Worm (Caenorhabditis elegans) whole organism, early embryonic: Measurements from ENCODE around the gene acd-4.

Experiments used
- F13C5.2 ChIP-seq: sonication (generic microtip); optimal IDR thresholded peaks from 2 replicates; lab custom pipeline; 2017; ENCODE audit warnings: mild to moderate bottlenecking, missing genetic modification characterization, inconsistent platforms, missing compliant biosample characterization
- ama-1 ChIP-seq: fragments of 150-350 bp; optimal IDR thresholded peaks from 2 replicates; lab custom pipeline; 2014
- ceh-13 ChIP-seq: fragments of 200-800 bp; sonication (Bioruptor generic); optimal IDR thresholded peaks from 2 replicates; lab custom pipeline; 2018; ENCODE audit warnings: mild to moderate bottlenecking, missing genetic modification characterization, missing compliant biosample characterization
- ceh-36 ChIP-seq: sonication (generic microtip); optimal IDR thresholded peaks from 2 replicates; lab custom pipeline; 2016; ENCODE audit warnings: missing genetic modification characterization, inconsistent platforms, missing compliant biosample characterization
- flt-1 ChIP-seq: fragments of 200-800 bp; sonication (Bioruptor generic); IDR thresholded peaks from 2 replicates; pipeline ENCODE4 v1.3.6; 2022; ENCODE audit warnings: missing genetic modification characterization, missing compliant biosample characterization
- hmbx-1 ChIP-seq: sonication (generic microtip); optimal IDR thresholded peaks from 2 replicates; lab custom pipeline; 2016; ENCODE audit warnings: mild to moderate bottlenecking, missing genetic modification characterization, missing compliant biosample characterization
- hnd-1 ChIP-seq: sonication (generic microtip); optimal IDR thresholded peaks from 2 replicates; lab custom pipeline; 2016; ENCODE audit warnings: missing genetic modification characterization, missing compliant biosample characterization
- pes-1 ChIP-seq: fragments of 200-800 bp; sonication (Bioruptor generic); IDR thresholded peaks from 2 replicates; pipeline ENCODE4 v1.3.6; 2022; ENCODE audit warnings: missing genetic modification reagents, missing genetic modification characterization, missing compliant biosample characterization
- scrt-1 ChIP-seq: fragments of 200-800 bp; sonication (Bioruptor generic); IDR thresholded peaks from 2 replicates; pipeline ENCODE4 v1.3.6; 2022; ENCODE audit warnings: missing genetic modification characterization, missing compliant biosample characterization
- sea-1 ChIP-seq: fragments of 200-800 bp; sonication (Bioruptor generic); conservative IDR thresholded peaks from 2 replicates; pipeline ENCODE4 v1.3.6; 2022; ENCODE audit warnings: missing genetic modification characterization, missing compliant biosample characterization
- tbx-11 ChIP-seq: fragments of 200-800 bp; sonication (Bioruptor generic); IDR thresholded peaks from 2 replicates; pipeline ENCODE4 v1.3.6; 2022; ENCODE audit warnings: missing genetic modification characterization, missing compliant biosample characterization

ce11 chrV:8660475-8660874, 22.5 kb downstream of the acd-4 start:
- TF ChIP-seq pes-1 (GFP tag; lab: Robert Waterston, UW): no peak
- TF ChIP-seq ama-1 (lab: Kevin White, UChicago): no peak
- no peak for TF ChIP-seq tbx-11 (GFP tag; lab: Robert Waterston, UW)
- no peak for TF ChIP-seq flt-1 (GFP tag; lab: Robert Waterston, UW)
- TF ChIP-seq sea-1: no peak
- TF ChIP-seq hmbx-1: no peak
- TF ChIP-seq scrt-1 (GFP tag; lab: Robert Waterston, UW): no peak
- TF ChIP-seq ceh-36 (tag; lab: Kevin White, UChicago): no peak
- no peak for TF ChIP-seq hnd-1 (tag; lab: Kevin White, UChicago)
- no peak for TF ChIP-seq F13C5.2 (tag; lab: Kevin White, UChicago)
- no peak for TF ChIP-seq ceh-13 (GFP tag; lab: Kevin White, UChicago)
